Worm (Caenorhabditis elegans) whole organism, young adult: ENCODE measurements around the gene F01D5.1.

Experiments used
- B0035.1 ChIP-seq: sonication (generic microtip); optimal IDR thresholded peaks from 2 replicates; lab custom pipeline; 2016; ENCODE audit warnings: missing genetic modification characterization, mild to moderate bottlenecking, missing compliant biosample characterization, missing genotype, missing genetic modification reagents
- F22D6.2 ChIP-seq: sonication (generic microtip); optimal IDR thresholded peaks from 2 replicates; lab custom pipeline; 2016; ENCODE audit warnings: mild to moderate bottlenecking, missing genetic modification characterization, missing compliant biosample characterization
- F52B5.7 ChIP-seq: sonication (generic microtip); optimal IDR thresholded peaks from 2 replicates; lab custom pipeline; 2016; ENCODE audit warnings: mild to moderate bottlenecking, missing genetic modification characterization, missing compliant biosample characterization
- K11D2.4 ChIP-seq: fragments of 200-800 bp; sonication (Bioruptor generic); IDR thresholded peaks from 2 replicates; pipeline ENCODE4 v1.3.6; 2022; ENCODE audit warnings: missing genetic modification reagents, missing genetic modification characterization, missing compliant biosample characterization
- Y79H2A.3 ChIP-seq: fragments of 200-800 bp; sonication (Bioruptor generic); conservative IDR thresholded peaks from 2 replicates; pipeline ENCODE4 v1.3.6; 2022; ENCODE audit warnings: missing genetic modification reagents, missing genetic modification characterization, missing compliant biosample characterization
- ama-1 ChIP-seq, 3 experiments: fragments of 150-350 bp in 1 of 3; sonication (generic microtip) in 2 of 3; optimal IDR thresholded peaks; 2 replicates each; lab custom pipeline; 2014 to 2018; ENCODE audit warnings: missing biosample characterization in 2 of 3, missing genetic modification characterization in 2 of 3, missing genetic modification reagents in 2 of 3
- aptf-3 ChIP-seq: fragments of 200-800 bp; sonication (Bioruptor generic); IDR thresholded peaks from 2 replicates; pipeline ENCODE4 v1.3.6; 2022; ENCODE audit warnings: missing genetic modification characterization, missing compliant biosample characterization
- bed-1 ChIP-seq: fragments of 200-800 bp; sonication (Bioruptor generic); IDR thresholded peaks from 2 replicates; pipeline ENCODE4 v1.3.6; 2022; ENCODE audit warnings: missing genetic modification reagents, missing genetic modification characterization, missing compliant biosample characterization
- bed-2 ChIP-seq: fragments of 200-800 bp; sonication (Bioruptor generic); IDR thresholded peaks from 2 replicates; pipeline ENCODE4 v1.3.6; 2022; ENCODE audit warnings: missing genetic modification reagents, missing genetic modification characterization, missing compliant biosample characterization
- ceh-100 ChIP-seq: fragments of 200-800 bp; sonication (Bioruptor generic); IDR thresholded peaks from 2 replicates; pipeline ENCODE4 v1.3.6; 2022; ENCODE audit warnings: missing genetic modification reagents, missing genetic modification characterization, missing compliant biosample characterization
- ceh-40 ChIP-seq: fragments of 200-800 bp; sonication (Bioruptor generic); IDR thresholded peaks from 2 replicates; pipeline ENCODE4 v1.3.6; 2022; ENCODE audit warnings: missing genetic modification characterization, missing compliant biosample characterization
- ceh-79 ChIP-seq: sonication (generic microtip); optimal IDR thresholded peaks from 2 replicates; lab custom pipeline; 2017; ENCODE audit warnings: mild to moderate bottlenecking, missing genetic modification characterization, missing compliant biosample characterization
- ceh-91 ChIP-seq: fragments of 200-800 bp; sonication (Bioruptor generic); IDR thresholded peaks from 2 replicates; pipeline ENCODE4 v1.3.6; 2022; ENCODE audit warnings: missing genetic modification reagents, missing genetic modification characterization, missing compliant biosample characterization
- die-1 ChIP-seq: sonication (generic microtip); optimal IDR thresholded peaks from 2 replicates; lab custom pipeline; 2016; ENCODE audit warnings: missing genotype, mild to moderate bottlenecking, missing genetic modification characterization, missing compliant biosample characterization
- dpl-1 ChIP-seq: fragments of 150-350 bp; optimal IDR thresholded peaks from 2 replicates; lab custom pipeline; 2014; ENCODE audit warnings: missing biosample characterization, missing genetic modification reagents, missing genetic modification characterization
- efl-1 ChIP-seq: fragments of 150-350 bp; optimal IDR thresholded peaks from 2 replicates; lab custom pipeline; 2014; ENCODE audit warnings: missing biosample characterization, missing genetic modification reagents, missing genetic modification characterization
- egl-18 ChIP-seq: fragments of 200-800 bp; sonication (Bioruptor generic); IDR thresholded peaks from 2 replicates; pipeline ENCODE4 v1.3.6; 2022; ENCODE audit warnings: missing genetic modification reagents, missing genetic modification characterization, missing compliant biosample characterization
- him-1 ChIP-seq: sonication (generic microtip); optimal IDR thresholded peaks from 2 replicates; lab custom pipeline; 2016; ENCODE audit warnings: missing genotype, missing genetic modification reagents, missing genetic modification characterization, missing compliant biosample characterization
- hmg-1.2 ChIP-seq: fragments of 200-800 bp; sonication (Bioruptor generic); IDR thresholded peaks from 2 replicates; pipeline ENCODE4 v1.3.6; 2022; ENCODE audit warnings: missing genetic modification reagents, missing genetic modification characterization, missing compliant biosample characterization
- hmg-20 ChIP-seq: fragments of 200-800 bp; sonication (Bioruptor generic); IDR thresholded peaks from 2 replicates; pipeline ENCODE4 v1.3.6; 2022; ENCODE audit warnings: missing genetic modification reagents, missing genetic modification characterization, missing compliant biosample characterization
- let-607 ChIP-seq, 2 experiments: fragments of 200-800 bp in 1 of 2; sonication (Bioruptor generic) in 1 of 2; sonication (generic microtip) in 1 of 2; optimal IDR thresholded peaks; 2 replicates each; lab custom pipeline; 2016 to 2018; ENCODE audit warnings: mild to moderate bottlenecking in 2 of 2, missing compliant biosample characterization in 2 of 2, missing genetic modification characterization in 2 of 2, moderate library complexity in 2 of 2, missing genotype in 1 of 2
- lin-26 ChIP-seq: fragments of 200-800 bp; sonication (Bioruptor generic); IDR thresholded peaks from 2 replicates; pipeline ENCODE4 v1.3.6; 2022; ENCODE audit warnings: missing genetic modification reagents, missing genetic modification characterization, missing compliant biosample characterization
- lin-40 ChIP-seq: sonication (generic microtip); optimal IDR thresholded peaks from 2 replicates; lab custom pipeline; 2016; ENCODE audit warnings: missing genetic modification characterization, mild to moderate bottlenecking, missing compliant biosample characterization, missing genotype, missing genetic modification reagents
- lin-54 ChIP-seq: fragments of 200-800 bp; sonication (Bioruptor generic); optimal IDR thresholded peaks from 2 replicates; lab custom pipeline; 2018; ENCODE audit warnings: mild to moderate bottlenecking, missing genetic modification characterization, missing compliant biosample characterization
- lir-1 ChIP-seq: fragments of 200-800 bp; sonication (Bioruptor generic); conservative IDR thresholded peaks from 2 replicates; pipeline ENCODE4 v1.3.6; 2022; ENCODE audit warnings: missing genetic modification reagents, missing genetic modification characterization, missing compliant biosample characterization
- lsl-1 ChIP-seq: fragments of 200-800 bp; sonication (Bioruptor generic); optimal IDR thresholded peaks from 2 replicates; lab custom pipeline; 2018; ENCODE audit warnings: mild to moderate bottlenecking, missing genetic modification characterization, moderate library complexity, missing compliant biosample characterization
- madf-10 ChIP-seq: sonication (generic microtip); optimal IDR thresholded peaks from 2 replicates; lab custom pipeline; 2016; ENCODE audit warnings: mild to moderate bottlenecking, missing genetic modification characterization, missing compliant biosample characterization
- madf-3 ChIP-seq: fragments of 200-800 bp; sonication (Bioruptor generic); IDR thresholded peaks from 2 replicates; pipeline ENCODE4 v1.3.6; 2022; ENCODE audit warnings: missing genetic modification reagents, missing genetic modification characterization, missing compliant biosample characterization
- madf-6 ChIP-seq: fragments of 200-800 bp; sonication (Bioruptor generic); IDR thresholded peaks from 2 replicates; pipeline ENCODE4 v1.3.6; 2022; ENCODE audit warnings: missing genetic modification reagents, missing genetic modification characterization, missing compliant biosample characterization
- mcd-1 ChIP-seq: fragments of 200-800 bp; sonication (Bioruptor generic); IDR thresholded peaks from 2 replicates; pipeline ENCODE4 v1.3.6; 2022; ENCODE audit warnings: missing genetic modification reagents, missing genetic modification characterization, missing compliant biosample characterization
- mel-28 ChIP-seq: sonication (generic microtip); optimal IDR thresholded peaks from 2 replicates; lab custom pipeline; 2016; ENCODE audit warnings: borderline replicate concordance, mild to moderate bottlenecking, missing genetic modification characterization, missing compliant biosample characterization
- nfya-2 ChIP-seq: fragments of 200-800 bp; sonication (Bioruptor generic); IDR thresholded peaks from 2 replicates; pipeline ENCODE4 v1.3.6; 2022; ENCODE audit warnings: missing genetic modification reagents, missing genetic modification characterization, missing compliant biosample characterization
- nfyb-1 ChIP-seq: fragments of 200-800 bp; sonication (Bioruptor generic); IDR thresholded peaks from 2 replicates; pipeline ENCODE4 v1.3.6; 2022; ENCODE audit warnings: missing genetic modification reagents, missing genetic modification characterization, missing compliant biosample characterization
- nhr-120 ChIP-seq: fragments of 200-800 bp; sonication (Bioruptor generic); IDR thresholded peaks from 2 replicates; pipeline ENCODE4 v1.3.6; 2022; ENCODE audit warnings: missing genetic modification characterization, missing compliant biosample characterization
- nhr-80 ChIP-seq: sonication (generic microtip); optimal IDR thresholded peaks from 2 replicates; lab custom pipeline; 2016; ENCODE audit warnings: missing genetic modification characterization, missing compliant biosample characterization
- pbrm-1 ChIP-seq: fragments of 200-800 bp; sonication (Bioruptor generic); IDR thresholded peaks from 2 replicates; pipeline ENCODE4 v1.3.6; 2022; ENCODE audit warnings: missing genetic modification reagents, missing genetic modification characterization, missing compliant biosample characterization
- pha-4 ChIP-seq: fragments of 150-350 bp; sonication (generic microtip); optimal IDR thresholded peaks from 2 replicates; lab custom pipeline; 2014; ENCODE audit warnings: missing biosample characterization, missing genetic modification reagents, missing genetic modification characterization
- repo-1 ChIP-seq: sonication (generic microtip); optimal IDR thresholded peaks from 2 replicates; lab custom pipeline; 2017; ENCODE audit warnings: mild to moderate bottlenecking, missing genetic modification characterization, missing compliant biosample characterization
- rpc-1 ChIP-seq, 2 experiments: fragments of 150-350 bp in 1 of 2; sonication (generic microtip) in 1 of 2; optimal IDR thresholded peaks; 2 replicates each; lab custom pipeline; 2014 to 2018; ENCODE audit warnings: missing biosample characterization in 1 of 2, missing genetic modification characterization in 1 of 2, missing genetic modification reagents in 1 of 2, missing genotype in 1 of 2
- sdz-38 ChIP-seq: sonication (generic microtip); optimal IDR thresholded peaks from 2 replicates; lab custom pipeline; 2016; ENCODE audit warnings: missing genotype, missing genetic modification characterization, missing compliant biosample characterization
- snpc-1.3 ChIP-seq: sonication (generic microtip); optimal IDR thresholded peaks from 2 replicates; lab custom pipeline; 2017; ENCODE audit warnings: missing genetic modification characterization, mild to moderate bottlenecking, missing compliant biosample characterization, antibody characterized with exemption, moderate library complexity, missing genotype, missing genetic modification reagents; ENCODE audit not compliant: insufficient read depth
- snpc-4 ChIP-seq, 5 experiments: fragments of 150-350 bp in 1 of 5; sonication (generic microtip) in 4 of 5; optimal IDR thresholded peaks; 2 replicates each; lab custom pipeline; 2014 to 2018; ENCODE audit warnings: missing genetic modification characterization in 5 of 5, missing biosample characterization in 3 of 5, antibody characterized with exemption in 2 of 5, mild to moderate bottlenecking in 2 of 5, missing compliant biosample characterization in 2 of 5, missing genotype in 2 of 5, moderate library complexity in 2 of 5, missing genetic modification reagents in 1 of 5
- somi-1 ChIP-seq: fragments of 200-800 bp; sonication (Bioruptor generic); optimal IDR thresholded peaks from 2 replicates; lab custom pipeline; 2018; ENCODE audit warnings: mild to moderate bottlenecking, missing genetic modification characterization, missing compliant biosample characterization
- tbx-9 ChIP-seq: sonication (generic microtip); optimal IDR thresholded peaks from 2 replicates; lab custom pipeline; 2016; ENCODE audit warnings: borderline replicate concordance, missing genetic modification characterization, inconsistent platforms, missing compliant biosample characterization
- tlf-1 ChIP-seq: fragments of 200-800 bp; sonication (Bioruptor generic); optimal IDR thresholded peaks from 2 replicates; lab custom pipeline; 2018; ENCODE audit warnings: mild to moderate bottlenecking, missing genetic modification characterization, missing compliant biosample characterization
- zfh-2 ChIP-seq: fragments of 200-800 bp; sonication (Bioruptor generic); conservative IDR thresholded peaks from 2 replicates; pipeline ENCODE4 v1.3.6; 2022; ENCODE audit warnings: missing genetic modification reagents, missing genetic modification characterization, missing compliant biosample characterization
- zim-3 ChIP-seq: sonication (generic microtip); optimal IDR thresholded peaks from 2 replicates; lab custom pipeline; 2017; ENCODE audit warnings: mild to moderate bottlenecking, missing genetic modification characterization, moderate library complexity, missing compliant biosample characterization

The F01D5.1 gene

ce11 chrII:14040204-14040842 lies 42.9 kb upstream of the F01D5.1 start (continued):
- TF ChIP-seq hmg-20 (GFP tag; lab: Robert Waterston, UW) (no peak), madf-3 (no peak), ama-1 (optimal IDR thresholded peaks at IDR 0.05; lab: Kevin White, UChicago) (no peak), ama-1 (GFP tag; optimal IDR thresholded peaks at IDR 0.05; lab: Kevin White, UChicago) (peak in 1 of 2 experiments; percentile 42), somi-1 (GFP tag; lab: Kevin White, UChicago) (peak; percentile 92), nhr-120 (GFP tag; lab: Robert Waterston, UW) (no peak), B0035.1 (tag; lab: Kevin White, UChicago) (peak; percentile 80), lin-26 (GFP tag; lab: Robert Waterston, UW) (peak; percentile 82), pbrm-1 (GFP tag; lab: Robert Waterston, UW) (peak; percentile 77), lsl-1 (GFP tag; lab: Kevin White, UChicago) (no peak), lir-1 (GFP tag; lab: Robert Waterston, UW) (peak; percentile 53; the same call in 1 of the 2 replicates), mcd-1 (GFP tag; lab: Robert Waterston, UW) (peak; percentile 86), bed-1 (GFP tag; lab: Robert Waterston, UW) (0 out of 2 replicates have a peak, but pooled peaks have one; percentile 7), him-1 (tag; lab: Kevin White, UChicago) (no peak), ceh-100 (GFP tag; lab: Robert Waterston, UW) (peak; percentile 74), Y79H2A.3 (no peak), let-607 (tag; optimal IDR thresholded peaks at IDR 0.05; lab: Kevin White, UChicago) (peak; percentile 17 to 81), ceh-91 (GFP tag; lab: Robert Waterston, UW) (no peak), nfyb-1 (peak; percentile 87), bed-2 (peak; percentile 23; the same call in 1 of the 2 replicates), sdz-38 (tag; lab: Kevin White, UChicago) (no peak), tlf-1 (peak; percentile 14), egl-18 (GFP tag; lab: Robert Waterston, UW) (0 out of 2 replicates have a peak, but pooled peaks have one; percentile 74), ceh-40 (GFP tag; lab: Robert Waterston, UW) (no peak), nfya-2 (GFP tag; lab: Robert Waterston, UW) (no peak), mel-28 (peak; percentile 17), K11D2.4 (GFP tag; lab: Robert Waterston, UW) (peak; percentile 94), nhr-80 (tag; lab: Kevin White, UChicago) (peak; percentile 99), F22D6.2 (tag; lab: Kevin White, UChicago) (peak; percentile 76), zfh-2 (peak; percentile 99), pha-4 (peak; percentile 33), repo-1 (tag; lab: Kevin White, UChicago) (peak; percentile 37), rpc-1 (optimal IDR thresholded peaks at IDR 0.05; lab: Kevin White, UChicago) (no peak), rpc-1 (tag; optimal IDR thresholded peaks at IDR 0.05; lab: Kevin White, UChicago) (no peak), madf-10 (tag; lab: Kevin White, UChicago) (peak; percentile 94), ceh-79 (tag; lab: Kevin White, UChicago) (peak; percentile 43), snpc-1.3 (tag; lab: Kevin White, UChicago) (no peak), dpl-1 (GFP tag; lab: Kevin White, UChicago) (no peak), lin-40 (tag; lab: Kevin White, UChicago) (peak; percentile 95)
- TF ChIP-seq, all 124 proteins: peak for 62

ce11 chrII:14039811-14040203 lies 42.4 kb upstream of the F01D5.1 start:
- TF ChIP-seq lin-54 (GFP tag; lab: Kevin White, UChicago) (no peak), hmg-1.2 (no peak), zim-3 (no peak), bed-1 (GFP tag; lab: Robert Waterston, UW) (no peak), F52B5.7 (tag; lab: Kevin White, UChicago) (no peak), efl-1 (no peak), snpc-4 (GFP tag; optimal IDR thresholded peaks at IDR 0.05; lab: Kevin White, UChicago) (no peak), snpc-4 (tag; optimal IDR thresholded peaks at IDR 0.05; lab: Kevin White, UChicago) (no peak), tbx-9 (no peak), die-1 (tag; lab: Kevin White, UChicago) (no peak), aptf-3 (no peak), madf-6 (no peak), ceh-100 (GFP tag; lab: Robert Waterston, UW) (no peak)
